Fruit fly (Drosophila melanogaster): ENCODE data around the gene CG15484.

Gene CG15484

DNA sequence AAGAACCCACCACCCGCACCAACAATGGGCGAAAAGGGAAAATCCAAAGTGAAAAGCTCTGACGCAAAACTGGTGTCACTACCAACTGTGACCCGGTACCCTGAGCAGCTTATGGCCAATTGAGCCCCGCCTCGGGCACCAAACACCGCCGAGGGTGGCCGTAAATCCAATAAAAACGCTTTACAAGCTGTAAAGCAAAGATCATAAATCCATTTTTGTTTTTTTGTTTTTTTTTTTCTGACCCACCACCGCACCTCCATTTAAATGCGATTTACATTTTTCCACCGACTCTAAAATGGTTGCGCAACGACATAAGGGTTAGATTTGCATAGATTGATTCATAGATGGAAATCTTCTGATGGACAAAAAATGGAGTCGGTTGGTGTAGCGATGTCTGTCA is 33.1 kb downstream of the CG15484 start:
- TF ChIP-seq usp (GFP tag; optimal IDR thresholded peaks at IDR 0.05) (no peak), psq (optimal IDR thresholded peaks at IDR 0.05) (no peak)

DNA sequence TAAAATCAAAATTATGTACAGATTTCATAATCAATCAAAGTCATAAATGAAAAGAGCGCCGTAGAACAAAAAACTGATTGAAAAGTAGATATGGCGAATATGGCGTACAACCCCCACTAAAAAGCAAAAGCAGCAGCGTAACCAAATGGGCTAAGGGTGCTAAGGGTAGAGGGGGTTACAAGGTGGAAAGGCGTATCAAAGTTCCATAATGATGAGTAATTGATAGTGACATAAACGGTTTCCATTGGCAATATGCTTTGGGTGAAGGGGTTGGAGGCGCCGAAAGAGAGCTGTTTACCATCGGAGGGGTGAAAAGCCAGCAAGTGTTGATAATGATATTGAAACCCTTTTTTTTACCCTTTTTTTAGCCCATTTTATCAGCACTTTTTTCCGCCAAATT is 35.2 kb downstream of the CG15484 start:
- TF ChIP-seq Dll (optimal IDR thresholded peaks at IDR 0.05), result no peak
- TF ChIP-seq psq (optimal IDR thresholded peaks at IDR 0.05), result no peak
- no peak for TF ChIP-seq pan (optimal IDR thresholded peaks at IDR 0.05)
- no peak for TF ChIP-seq usp (GFP tag; optimal IDR thresholded peaks at IDR 0.05)
- TF ChIP-seq EcR (GFP tag; optimal IDR thresholded peaks at IDR 0.05), result no peak
- no peak for TF ChIP-seq CG8478 (optimal IDR thresholded peaks at IDR 0.05)

DNA sequence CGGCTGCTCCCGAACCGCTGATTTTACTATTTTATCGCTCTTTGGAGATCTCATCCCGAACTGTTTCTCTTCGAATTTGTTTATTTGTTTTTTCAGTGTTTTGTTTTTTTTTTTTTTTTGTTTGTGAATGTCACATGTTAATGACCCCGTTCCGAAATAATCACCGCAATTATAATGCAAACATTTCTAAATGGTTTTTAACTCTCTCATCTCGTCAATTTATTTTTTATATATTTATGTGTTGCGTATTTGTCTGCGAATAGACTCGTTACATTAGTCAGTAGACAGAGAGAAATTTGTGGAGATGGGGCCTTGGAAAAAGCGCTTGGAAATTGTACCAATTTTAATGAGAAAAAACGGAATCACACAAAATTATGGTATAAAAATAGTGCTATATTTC is 37.9 kb downstream of the CG15484 start, which contains the start of gene Nepl7:
Gene Nepl7, minus strand, starts transcription at position 101 of the 400 bp plus-strand sequence.
- TF ChIP-seq Dll (optimal IDR thresholded peaks at IDR 0.05), result no peak
- no peak for TF ChIP-seq EcR (GFP tag; optimal IDR thresholded peaks at IDR 0.05)
- TF ChIP-seq CG8478 (optimal IDR thresholded peaks at IDR 0.05), result no peak
- TF ChIP-seq usp (GFP tag; optimal IDR thresholded peaks at IDR 0.05), result no peak
- no peak for TF ChIP-seq psq (optimal IDR thresholded peaks at IDR 0.05)
- no peak for TF ChIP-seq pan (optimal IDR thresholded peaks at IDR 0.05)

DNA sequence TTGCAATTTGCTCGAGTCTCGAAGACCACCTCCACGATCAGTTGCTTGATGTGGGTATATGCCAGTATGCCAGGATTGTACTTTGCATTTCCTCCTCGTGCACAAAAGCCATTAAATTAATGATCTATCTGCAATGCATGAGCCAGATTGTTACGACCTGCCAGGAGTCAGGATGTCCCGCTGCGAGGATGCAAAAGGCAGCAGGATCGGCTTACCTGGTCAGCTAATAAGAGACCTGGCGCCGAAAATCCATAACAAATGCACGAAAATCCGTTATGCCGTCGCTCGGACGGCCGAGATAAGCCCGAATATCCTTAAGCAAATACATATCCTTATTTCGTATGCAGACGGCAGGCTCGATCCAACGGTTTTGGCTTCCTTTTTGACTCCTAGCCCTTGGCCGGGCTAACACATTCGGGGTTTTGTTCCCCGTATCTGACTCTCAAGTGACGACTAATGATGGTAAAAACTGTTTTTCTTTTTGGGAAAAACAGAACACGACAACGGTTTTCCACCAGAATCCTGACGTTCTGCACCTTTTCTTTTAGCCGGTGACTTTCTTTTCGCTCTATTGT is 41.4 kb downstream of the CG15484 start:
- no peak for TF ChIP-seq CG8478 (optimal IDR thresholded peaks at IDR 0.05)
- no peak for TF ChIP-seq pan (optimal IDR thresholded peaks at IDR 0.05)
- no peak for TF ChIP-seq psq (optimal IDR thresholded peaks at IDR 0.05)
- TF ChIP-seq Dll (optimal IDR thresholded peaks at IDR 0.05), result no peak
- no peak for TF ChIP-seq usp (GFP tag; optimal IDR thresholded peaks at IDR 0.05)
- no peak for TF ChIP-seq EcR (GFP tag; optimal IDR thresholded peaks at IDR 0.05)

DNA sequence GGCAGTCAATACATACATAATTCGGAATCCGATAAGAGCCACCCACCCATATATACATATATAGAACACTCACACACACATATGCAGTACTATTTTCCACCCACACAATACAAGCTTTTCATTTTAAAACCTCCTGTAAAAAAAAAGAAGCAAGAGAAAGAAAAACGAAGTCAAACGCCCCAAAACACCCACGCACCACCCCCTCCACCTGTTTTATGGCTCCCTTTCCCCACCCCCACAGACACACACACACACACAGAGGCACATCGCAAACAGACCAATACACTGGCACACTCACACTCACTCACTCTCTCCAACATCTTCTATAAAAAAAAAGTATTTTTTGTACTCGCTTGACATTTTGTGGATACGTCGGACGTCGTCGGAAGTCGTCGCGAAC is 50.2 kb downstream of the CG15484 start:
- no peak for TF ChIP-seq usp (GFP tag; optimal IDR thresholded peaks at IDR 0.05)
- TF ChIP-seq pan (optimal IDR thresholded peaks at IDR 0.05), result no peak
- TF ChIP-seq Dll (optimal IDR thresholded peaks at IDR 0.05), result no peak
- no peak for TF ChIP-seq EcR (GFP tag; optimal IDR thresholded peaks at IDR 0.05)
- no peak for TF ChIP-seq CG8478 (optimal IDR thresholded peaks at IDR 0.05)
- no peak for TF ChIP-seq psq (optimal IDR thresholded peaks at IDR 0.05)

DNA sequence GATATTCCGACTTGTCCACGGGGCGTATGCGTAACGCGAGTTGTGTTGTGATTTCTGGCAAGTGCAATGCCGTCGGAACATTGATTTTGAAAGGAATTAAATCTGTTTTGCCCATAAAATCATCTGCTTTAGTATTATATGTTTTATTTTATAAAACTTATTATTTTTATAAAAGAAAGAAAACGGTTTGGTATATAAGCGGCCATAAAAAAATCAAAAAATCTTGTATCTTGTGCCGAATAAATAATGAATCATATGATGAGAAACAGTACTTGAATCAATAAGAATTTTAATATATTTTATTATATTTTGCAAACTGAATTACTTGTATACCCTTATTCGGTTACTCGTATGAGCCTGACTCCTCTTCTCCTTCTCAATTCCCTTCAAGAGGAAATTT is 50.6 kb downstream of the CG15484 start, which contains the start of gene pdm2:
Gene pdm2, plus strand, starts transcription at position 301 of the 400 bp plus-strand sequence.
- TF ChIP-seq Dll (optimal IDR thresholded peaks at IDR 0.05), result no peak
- no peak for TF ChIP-seq usp (GFP tag; optimal IDR thresholded peaks at IDR 0.05)

All from whole organism.